Worm (Caenorhabditis elegans) whole organism, late embryonic: ENCODE data around the gene irld-17.

Source experiments
- F13H6.1 ChIP-seq: sonication (generic microtip); optimal IDR thresholded peaks from 2 replicates; lab custom pipeline; 2016; ENCODE audit warnings: missing genetic modification characterization, missing compliant biosample characterization
- T23F11.4 ChIP-seq: fragments of 200-800 bp; sonication (Bioruptor generic); optimal IDR thresholded peaks from 2 replicates; lab custom pipeline; 2018; ENCODE audit warnings: mild to moderate bottlenecking, missing genetic modification characterization, missing compliant biosample characterization
- Y22D7AL.16 ChIP-seq: sonication (generic microtip); optimal IDR thresholded peaks from 2 replicates; lab custom pipeline; 2016; ENCODE audit warnings: missing genetic modification characterization, missing compliant biosample characterization
- ama-1 ChIP-seq: fragments of 150-350 bp; optimal IDR thresholded peaks from 2 replicates; lab custom pipeline; 2014
- ceh-14 ChIP-seq: sonication (generic microtip); optimal IDR thresholded peaks from 2 replicates; lab custom pipeline; 2016; ENCODE audit warnings: missing genotype, missing genetic modification characterization, missing compliant biosample characterization
- ceh-22 ChIP-seq: sonication (generic microtip); optimal IDR thresholded peaks from 2 replicates; lab custom pipeline; 2017; ENCODE audit warnings: missing biosample characterization, missing genetic modification characterization
- ceh-30 ChIP-seq: fragments of 150-350 bp; optimal IDR thresholded peaks from 2 replicates; lab custom pipeline; 2014; ENCODE audit warnings: missing biosample characterization, missing genetic modification characterization
- ceh-31 ChIP-seq: sonication (generic microtip); optimal IDR thresholded peaks from 2 replicates; lab custom pipeline; 2016; ENCODE audit warnings: missing genetic modification characterization, missing compliant biosample characterization
- ceh-45 ChIP-seq: fragments of 200-800 bp; sonication (Bioruptor generic); IDR thresholded peaks from 2 replicates; pipeline ENCODE4 v1.3.6; 2022; ENCODE audit warnings: missing genetic modification reagents, missing genetic modification characterization, missing compliant biosample characterization
- ceh-6 ChIP-seq: fragments of 200-800 bp; sonication (Bioruptor generic); optimal IDR thresholded peaks from 2 replicates; lab custom pipeline; 2018; ENCODE audit warnings: mild to moderate bottlenecking, missing genetic modification characterization, missing compliant biosample characterization
- ceh-9 ChIP-seq: sonication (generic microtip); optimal IDR thresholded peaks from 2 replicates; lab custom pipeline; 2016; ENCODE audit warnings: mild to moderate bottlenecking, missing genetic modification characterization, inconsistent platforms, missing compliant biosample characterization
- dve-1 ChIP-seq: sonication (generic microtip); optimal IDR thresholded peaks from 2 replicates; lab custom pipeline; 2017; ENCODE audit warnings: antibody characterized with exemption, mild to moderate bottlenecking, missing genetic modification characterization, missing compliant biosample characterization
- elt-2 ChIP-seq: sonication (generic microtip); optimal IDR thresholded peaks from 2 replicates; lab custom pipeline; 2016; ENCODE audit warnings: missing genetic modification reagents, missing genetic modification characterization, missing compliant biosample characterization
- ets-4 ChIP-seq: sonication (generic microtip); optimal IDR thresholded peaks from 2 replicates; lab custom pipeline; 2016; ENCODE audit warnings: missing genetic modification characterization, missing compliant biosample characterization
- eyg-1 ChIP-seq: sonication (generic microtip); optimal IDR thresholded peaks from 2 replicates; lab custom pipeline; 2016; ENCODE audit warnings: missing genotype, missing genetic modification characterization, missing compliant biosample characterization
- fax-1 ChIP-seq: sonication (generic microtip); optimal IDR thresholded peaks from 2 replicates; lab custom pipeline; 2016; ENCODE audit warnings: missing genotype, missing genetic modification characterization, missing compliant biosample characterization
- fkh-6 ChIP-seq: sonication (generic microtip); optimal IDR thresholded peaks from 2 replicates; lab custom pipeline; 2016; ENCODE audit warnings: missing genetic modification characterization, missing compliant biosample characterization
- gmeb-2 ChIP-seq: sonication (generic microtip); optimal IDR thresholded peaks from 2 replicates; lab custom pipeline; 2016; ENCODE audit warnings: missing genetic modification characterization, inconsistent platforms, missing compliant biosample characterization
- madf-2 ChIP-seq: sonication (generic microtip); optimal IDR thresholded peaks from 2 replicates; lab custom pipeline; 2017; ENCODE audit warnings: missing genetic modification characterization, missing compliant biosample characterization
- nfya-1 ChIP-seq: sonication (generic microtip); optimal IDR thresholded peaks from 2 replicates; lab custom pipeline; 2017; ENCODE audit warnings: missing genetic modification characterization, mild to moderate bottlenecking, missing compliant biosample characterization, antibody characterized with exemption, moderate library complexity
- npax-4 ChIP-seq: sonication (generic microtip); optimal IDR thresholded peaks from 2 replicates; lab custom pipeline; 2016; ENCODE audit warnings: missing genetic modification characterization, missing compliant biosample characterization
- odd-2 ChIP-seq: sonication (generic microtip); optimal IDR thresholded peaks from 2 replicates; lab custom pipeline; 2017; ENCODE audit warnings: antibody characterized with exemption, mild to moderate bottlenecking, missing genetic modification characterization, missing compliant biosample characterization
- pag-3 ChIP-seq: sonication (generic microtip); optimal IDR thresholded peaks from 2 replicates; lab custom pipeline; 2016; ENCODE audit warnings: missing compliant biosample characterization, missing genetic modification characterization, borderline replicate concordance
- pat-9 ChIP-seq: fragments of 200-800 bp; sonication (Bioruptor generic); optimal IDR thresholded peaks from 2 replicates; lab custom pipeline; 2018; ENCODE audit warnings: mild to moderate bottlenecking, missing genetic modification characterization, moderate library complexity, missing compliant biosample characterization
- pax-1 ChIP-seq: fragments of 150-350 bp; optimal IDR thresholded peaks from 2 replicates; lab custom pipeline; 2014; ENCODE audit warnings: missing biosample characterization, missing genetic modification characterization
- pha-2 ChIP-seq: sonication (generic microtip); optimal IDR thresholded peaks from 2 replicates; lab custom pipeline; 2017; ENCODE audit warnings: mild to moderate bottlenecking, missing genetic modification characterization, missing compliant biosample characterization
- pha-4 ChIP-seq: fragments of 150-350 bp; optimal IDR thresholded peaks from 2 replicates; lab custom pipeline; 2018; ENCODE audit warnings: missing biosample characterization, missing genetic modification reagents, missing genetic modification characterization
- pqm-1 ChIP-seq: sonication (generic microtip); optimal IDR thresholded peaks from 2 replicates; lab custom pipeline; 2016; ENCODE audit warnings: missing genetic modification characterization, missing compliant biosample characterization
- ref-2 ChIP-seq: sonication (generic microtip); optimal IDR thresholded peaks from 2 replicates; lab custom pipeline; 2016; ENCODE audit warnings: missing genetic modification characterization, missing compliant biosample characterization
- rnt-1 ChIP-seq: sonication (generic microtip); optimal IDR thresholded peaks from 2 replicates; lab custom pipeline; 2016; ENCODE audit warnings: missing genetic modification characterization, missing compliant biosample characterization
- sdc-2 ChIP-seq: sonication (generic microtip); optimal IDR thresholded peaks from 2 replicates; lab custom pipeline; 2016; ENCODE audit warnings: missing genotype, missing genetic modification characterization, missing compliant biosample characterization
- sox-2 ChIP-seq: fragments of 200-800 bp; sonication (Bioruptor generic); IDR thresholded peaks from 2 replicates; pipeline ENCODE4 v1.3.6; 2022; ENCODE audit warnings: missing genetic modification reagents, missing genetic modification characterization, missing compliant biosample characterization
- sox-4 ChIP-seq: sonication (generic microtip); optimal IDR thresholded peaks from 2 replicates; lab custom pipeline; 2017; ENCODE audit warnings: mild to moderate bottlenecking, missing genetic modification characterization, inconsistent platforms, missing compliant biosample characterization
- syd-9 ChIP-seq: sonication (generic microtip); optimal IDR thresholded peaks from 2 replicates; lab custom pipeline; 2016; ENCODE audit warnings: mild to moderate bottlenecking, missing genetic modification characterization, moderate library complexity, missing compliant biosample characterization
- ttx-3 ChIP-seq: sonication (generic microtip); optimal IDR thresholded peaks from 2 replicates; lab custom pipeline; 2016; ENCODE audit warnings: missing genetic modification reagents, missing genetic modification characterization, missing compliant biosample characterization
- unc-55 ChIP-seq: sonication (generic microtip); optimal IDR thresholded peaks from 2 replicates; lab custom pipeline; 2017; ENCODE audit warnings: missing biosample characterization, missing genetic modification reagents, missing genetic modification characterization
- zip-5 ChIP-seq: sonication (generic microtip); optimal IDR thresholded peaks from 2 replicates; lab custom pipeline; 2016; ENCODE audit warnings: missing genetic modification characterization, missing compliant biosample characterization

irld-17 gene

DNA sequence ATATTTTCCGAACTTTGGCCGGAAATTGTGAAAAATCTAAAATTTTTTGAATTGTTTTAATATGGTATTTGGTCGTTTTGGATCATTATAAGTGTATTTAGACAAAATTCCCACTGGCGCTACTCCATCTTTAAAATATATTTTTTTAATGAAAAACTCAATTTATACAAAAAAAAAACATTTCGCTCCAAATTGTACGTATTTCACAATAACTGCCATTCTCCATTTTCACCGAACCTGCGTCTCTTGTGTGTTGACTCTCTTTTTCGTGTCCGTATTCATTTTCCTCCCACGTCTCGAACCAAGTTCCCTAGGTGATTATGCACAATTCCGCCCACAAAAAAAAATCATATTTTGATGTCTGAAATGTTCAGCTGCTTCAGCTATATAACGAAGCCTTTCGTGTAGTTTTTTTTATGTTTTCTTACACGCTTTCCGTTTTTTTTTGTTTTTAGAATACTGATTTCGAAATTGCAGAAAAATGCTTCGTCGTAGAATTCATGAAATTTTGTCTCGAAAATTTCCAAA is 31.2 kb upstream of the irld-17 start, which contains the start of gene F16B4.2:
F16B4.2 (plus strand) TSS at position 478 of the 528 bp plus-strand sequence.
- TF ChIP-seq fkh-6 (tag; lab: Kevin White, UChicago) (no peak), syd-9 (no peak), ceh-22 (tag; lab: Kevin White, UChicago) (no peak), pha-4 (tag; lab: Kevin White, UChicago) (no peak), ceh-9 (no peak), ceh-30 (tag; lab: Kevin White, UChicago) (no peak), unc-55 (GFP tag; lab: Kevin White, UChicago) (no peak), ref-2 (tag; lab: Kevin White, UChicago) (no peak), ceh-45 (GFP tag; lab: Robert Waterston, UW) (no peak)

DNA sequence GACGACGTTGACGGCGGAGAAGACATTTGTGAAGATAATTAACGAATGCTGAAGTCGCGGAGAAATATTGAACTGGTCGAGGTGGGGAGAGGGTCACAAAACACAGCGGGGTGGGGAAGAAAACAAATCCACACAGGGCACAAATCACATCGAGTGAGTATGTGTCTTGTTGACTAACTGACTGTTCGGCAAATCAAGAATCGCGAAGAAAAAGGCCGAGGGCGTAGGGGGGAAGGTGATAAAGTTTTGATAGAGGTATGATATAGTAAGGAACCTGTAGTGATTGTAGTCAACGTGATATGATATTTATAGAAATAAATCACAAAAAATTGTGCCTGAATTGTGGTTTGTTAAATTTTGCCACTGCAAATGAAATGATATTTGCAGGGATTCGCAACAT is 24.0 kb upstream of the irld-17 start, which contains the start of gene nhr-178:
nhr-178 (minus strand) TSS at position 164 of the 400 bp plus-strand sequence.
- TF ChIP-seq sox-2 (GFP tag; lab: Robert Waterston, UW) (no peak), sox-4 (no peak)

DNA sequence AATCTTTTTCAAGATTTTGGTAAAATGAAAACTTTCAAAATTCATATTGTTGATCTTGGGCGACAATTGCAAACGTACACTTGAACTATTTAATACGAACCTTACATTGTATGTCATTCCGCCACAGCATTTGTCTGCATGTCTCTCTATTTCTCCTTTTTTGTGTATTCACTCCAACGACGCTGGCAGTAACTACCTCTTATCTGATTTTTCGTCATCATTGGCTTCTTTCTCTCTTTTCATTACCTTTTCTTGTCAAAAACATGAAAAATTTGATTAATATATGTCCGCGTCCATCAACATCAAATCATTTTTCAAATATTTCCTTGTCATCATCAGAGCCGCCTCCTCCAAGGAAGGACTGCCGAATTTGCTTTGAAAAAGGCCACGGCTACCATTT is 21.7 kb upstream of the irld-17 start, which contains the start of gene nhr-177:
nhr-177 (plus strand) TSS at position 167 of the 400 bp plus-strand sequence.
- TF ChIP-seq pha-2 (tag; lab: Kevin White, UChicago): no peak
- TF ChIP-seq ets-4 (tag; lab: Kevin White, UChicago): no peak
- no peak for TF ChIP-seq elt-2
- no peak for TF ChIP-seq gmeb-2 (tag; lab: Kevin White, UChicago)
- no peak for TF ChIP-seq ceh-14 (tag; lab: Kevin White, UChicago)
- no peak for TF ChIP-seq ceh-31 (tag; lab: Kevin White, UChicago)
- TF ChIP-seq dve-1 (tag; lab: Kevin White, UChicago): no peak
- no peak for TF ChIP-seq pqm-1 (tag; lab: Kevin White, UChicago)
- no peak for TF ChIP-seq sdc-2 (tag; lab: Kevin White, UChicago)
- TF ChIP-seq zip-5 (tag; lab: Kevin White, UChicago): no peak

DNA sequence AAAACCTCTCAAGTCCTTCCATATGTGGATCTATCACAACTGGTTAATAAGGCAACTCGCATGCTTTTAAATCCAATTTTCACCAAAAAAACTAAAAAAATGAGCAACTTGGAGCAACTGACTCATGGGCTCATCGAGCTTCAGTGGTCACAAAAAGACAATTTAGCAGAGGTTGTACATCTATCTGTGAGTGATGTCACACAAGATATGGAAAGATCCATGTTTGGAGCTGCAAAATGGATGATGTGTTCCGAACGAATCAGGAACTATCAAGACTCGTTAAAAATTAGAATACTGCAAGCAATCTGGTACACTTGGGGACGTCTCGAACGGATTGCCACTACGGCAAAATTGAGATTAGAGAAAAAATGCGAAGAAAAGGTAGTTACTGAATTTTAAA is 20.2 kb upstream of the irld-17 start:
- TF ChIP-seq Y22D7AL.16 (tag; lab: Kevin White, UChicago): no peak

DNA sequence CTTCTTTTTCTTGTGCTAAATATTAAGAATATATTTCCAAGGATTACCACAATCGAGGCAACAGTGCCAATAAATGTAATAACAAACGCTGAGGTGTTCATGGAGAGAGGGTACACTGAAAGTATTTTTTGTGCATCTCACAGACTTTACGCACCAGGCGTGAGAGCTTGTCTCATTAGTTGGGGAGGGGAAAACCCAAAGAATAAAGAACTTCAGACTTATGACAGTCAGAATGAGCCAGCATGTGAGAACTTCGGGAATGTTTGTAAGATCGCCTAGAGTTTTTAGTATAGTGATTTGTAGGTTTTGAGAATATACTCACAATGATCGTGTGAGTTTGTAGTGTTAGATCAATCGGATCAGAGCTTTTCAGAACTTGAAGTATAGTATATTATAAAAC is 17.1 kb upstream of the irld-17 start, which contains the start of gene srbc-41:
srbc-41 (minus strand) TSS at position 101 of the 400 bp plus-strand sequence.
- TF ChIP-seq npax-4 (no peak), nfya-1 (no peak), madf-2 (no peak), ttx-3 (tag; lab: Kevin White, UChicago) (no peak), fax-1 (tag; lab: Kevin White, UChicago) (no peak), ceh-6 (GFP tag; lab: Kevin White, UChicago) (no peak), ceh-9 (no peak), odd-2 (tag; lab: Kevin White, UChicago) (no peak), pat-9 (tag; lab: Kevin White, UChicago) (no peak), ceh-31 (tag; lab: Kevin White, UChicago) (no peak), T23F11.4 (no peak), rnt-1 (tag; lab: Kevin White, UChicago) (no peak), ama-1 (no peak), pha-4 (tag; lab: Kevin White, UChicago) (no peak), Y22D7AL.16 (tag; lab: Kevin White, UChicago) (no peak), eyg-1 (tag; lab: Kevin White, UChicago) (no peak), pax-1 (tag; lab: Kevin White, UChicago) (no peak), pag-3 (tag; lab: Kevin White, UChicago) (no peak), F13H6.1 (tag; lab: Kevin White, UChicago) (no peak)
